Fruit fly (Drosophila melanogaster): Measurements from ENCODE around the gene rtet.

rtet gene

DNA sequence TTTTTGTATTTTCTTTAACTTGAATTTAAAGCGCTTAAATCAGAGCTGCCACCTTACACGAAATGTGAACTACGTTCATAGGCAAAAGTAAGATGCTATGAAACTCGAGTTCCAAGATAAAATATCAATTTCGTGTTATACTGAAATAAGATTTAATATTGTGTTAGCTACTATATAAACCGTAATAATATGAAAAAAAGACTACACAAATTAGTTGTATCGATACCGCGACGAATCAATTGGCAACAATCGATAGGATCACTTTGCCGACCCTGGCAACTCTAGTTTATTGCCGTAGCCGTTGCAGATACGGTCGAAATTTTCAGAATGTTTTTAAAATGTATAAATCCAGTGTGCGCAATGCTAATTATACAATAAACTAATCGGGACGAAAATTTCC is 32.2 kb downstream of the rtet start, which contains the start of gene SNF4Agamma (continued):
- no peak for TF ChIP-seq CG13894 (tag; optimal IDR thresholded peaks at IDR 0.05)
- TF ChIP-seq CG13287 (GFP tag; IDR thresholded peaks at IDR 0.05; ENCODE audit: partially characterized antibody): peak; percentile 86
- no peak for TF ChIP-seq CG6175 (GFP tag; IDR thresholded peaks at IDR 0.05)
- no peak for TF ChIP-seq CG15073 (GFP tag; optimal IDR thresholded peaks at IDR 0.05)
- peak; percentile 11 for TF ChIP-seq nerfin-1 (tag; optimal IDR thresholded peaks at IDR 0.05)
- peak; percentile 54 for TF ChIP-seq Ets97D (GFP tag; optimal IDR thresholded peaks at IDR 0.05)
- peak; percentile 29 for TF ChIP-seq gfzf (GFP tag; optimal IDR thresholded peaks at IDR 0.05)
- no peak for TF ChIP-seq Max (GFP tag; optimal IDR thresholded peaks at IDR 0.05)
- peak; percentile 68 for TF ChIP-seq inv (GFP tag; IDR thresholded peaks at IDR 0.05; ENCODE audit: partially characterized antibody)
- peak; percentile 73 for TF ChIP-seq CG3847 (GFP tag; IDR thresholded peaks at IDR 0.05)
- TF ChIP-seq CG17359 (tag; optimal IDR thresholded peaks at IDR 0.05): no peak
- TF ChIP-seq Ssrp (tag; optimal IDR thresholded peaks at IDR 0.05): no peak
- peak; percentile 4 for TF ChIP-seq Hsf (GFP tag; optimal IDR thresholded peaks at IDR 0.05)
- TF ChIP-seq Awh (GFP tag; IDR thresholded peaks at IDR 0.05): no peak
- 0 out of 2 replicates have a peak, but pooled peaks have one; percentile 38 for TF ChIP-seq Ptx1 (GFP tag; IDR thresholded peaks at IDR 0.05)
- no peak for TF ChIP-seq lov (optimal IDR thresholded peaks at IDR 0.05)
- TF ChIP-seq lov (GFP tag; IDR thresholded peaks at IDR 0.05): no peak
- TF ChIP-seq CG12155 (GFP tag; optimal IDR thresholded peaks at IDR 0.05): peak; percentile 35
- no peak for TF ChIP-seq gce (GFP tag; IDR thresholded peaks at IDR 0.05)
- TF ChIP-seq CG12236 (GFP tag; optimal IDR thresholded peaks at IDR 0.05): no peak
- no peak for TF ChIP-seq gcm2 (GFP tag; optimal IDR thresholded peaks at IDR 0.05)
- TF ChIP-seq CkIIα-i1 (GFP tag; IDR thresholded peaks at IDR 0.05): no peak
- peak; percentile 49 for TF ChIP-seq nmo (GFP tag; optimal IDR thresholded peaks at IDR 0.05)
- TF ChIP-seq Rx (GFP tag; IDR thresholded peaks at IDR 0.05): no peak
- TF ChIP-seq Hey (tag; optimal IDR thresholded peaks at IDR 0.05): no peak
- TF ChIP-seq Deaf1 (tag; optimal IDR thresholded peaks at IDR 0.05): no peak
- TF ChIP-seq Xbp1 (GFP tag; optimal IDR thresholded peaks at IDR 0.05): peak; percentile 57
- no peak for TF ChIP-seq rib (GFP tag; IDR thresholded peaks at IDR 0.05)
- no peak for TF ChIP-seq repo (GFP tag; optimal IDR thresholded peaks at IDR 0.05)
- no peak for TF ChIP-seq CG10431 (GFP tag; optimal IDR thresholded peaks at IDR 0.05)
- peak; percentile 72 for TF ChIP-seq pzg (GFP tag; optimal IDR thresholded peaks at IDR 0.05)
- peak; percentile 65 for TF ChIP-seq CG15514 (GFP tag; optimal IDR thresholded peaks at IDR 0.05)
- peak; percentile 12 for TF ChIP-seq Dip3 (GFP tag; optimal IDR thresholded peaks at IDR 0.05)
- no peak for TF ChIP-seq emc (GFP tag; optimal IDR thresholded peaks at IDR 0.05)
- peak; percentile 5 for TF ChIP-seq CHES-1-like (GFP tag; optimal IDR thresholded peaks at IDR 0.05)
- no peak for TF ChIP-seq CG3163 (GFP tag; optimal IDR thresholded peaks at IDR 0.05)
- peak; percentile 3 for TF ChIP-seq grn (GFP tag; optimal IDR thresholded peaks at IDR 0.05)
- no peak for TF ChIP-seq z (GFP tag; IDR thresholded peaks at IDR 0.05)
- peak; percentile 45 for TF ChIP-seq CG9817 (tag; optimal IDR thresholded peaks at IDR 0.05)
- TF ChIP-seq Sox102F (GFP tag; optimal IDR thresholded peaks at IDR 0.05): no peak
- TF ChIP-seq esg (GFP tag; conservative IDR thresholded peaks at IDR 0.05): 0 out of 2 replicates have a peak, but pooled peaks have one; percentile 16
- TF ChIP-seq hth (optimal IDR thresholded peaks at IDR 0.05): no peak
- TF ChIP-seq Antp (GFP tag; optimal IDR thresholded peaks at IDR 0.05): no peak
- TF ChIP-seq amos (GFP tag; IDR thresholded peaks at IDR 0.05; ENCODE audit: partially characterized antibody): peak; percentile 76; the same call in 1 of the 2 replicates
- TF ChIP-seq Dp (GFP tag; optimal IDR thresholded peaks at IDR 0.05): peak; percentile 92
- peak; percentile 23 for TF ChIP-seq CG10267 (tag; optimal IDR thresholded peaks at IDR 0.05)
- no peak for TF ChIP-seq Hr78 (GFP tag; optimal IDR thresholded peaks at IDR 0.05)
- TF ChIP-seq HLH3B (GFP tag; IDR thresholded peaks at IDR 0.05): no peak
- peak; percentile 65 for TF ChIP-seq Rfx (GFP tag; IDR thresholded peaks at IDR 0.05)
- TF ChIP-seq CG31388 (GFP tag; optimal IDR thresholded peaks at IDR 0.05): no peak
- TF ChIP-seq maf-S (GFP tag; optimal IDR thresholded peaks at IDR 0.05): peak; percentile 9
- TF ChIP-seq bsh (GFP tag; optimal IDR thresholded peaks at IDR 0.05): no peak
